Fruit fly (Drosophila melanogaster): ENCODE results near the gene RpS27.

Gene RpS27

dm6 chr3R:25249145-25250141 lies 2.1 kb upstream of the RpS27 start, which contains the start of gene Nup358 (continued):
- TF ChIP-seq trem (tag; optimal IDR thresholded peaks at IDR 0.05), result peak; percentile 64
- TF ChIP-seq HmgZ (tag; optimal IDR thresholded peaks at IDR 0.05), result peak; percentile 36
- 0 out of 2 replicates have a peak, but pooled peaks have one; percentile 19 for TF ChIP-seq E2f1 (GFP tag; IDR thresholded peaks at IDR 0.05)
- no peak for TF ChIP-seq Vsx1 (GFP tag; optimal IDR thresholded peaks at IDR 0.05)
- TF ChIP-seq hbn (GFP tag; IDR thresholded peaks at IDR 0.05; ENCODE audit: partially characterized antibody), result peak; percentile 97
- TF ChIP-seq vvl (GFP tag; IDR thresholded peaks at IDR 0.05), result peak; percentile 17; the same call in 1 of the 2 replicates
- peak; percentile 11 for TF ChIP-seq Nf-YC (tag; optimal IDR thresholded peaks at IDR 0.05)
- TF ChIP-seq NFAT (GFP tag; IDR thresholded peaks at IDR 0.05), result 0 out of 2 replicates have a peak, but pooled peaks have one; percentile 31
- TF ChIP-seq CG18599 (GFP tag; optimal IDR thresholded peaks at IDR 0.05), result no peak
- peak; percentile 99 for TF ChIP-seq Opbp (GFP tag; IDR thresholded peaks at IDR 0.05; ENCODE audit: partially characterized antibody)
- peak; percentile 72 for TF ChIP-seq pzg (GFP tag; optimal IDR thresholded peaks at IDR 0.05)
- peak; percentile 48 for TF ChIP-seq CG2712 (tag; optimal IDR thresholded peaks at IDR 0.05)
- TF ChIP-seq tna (GFP tag; IDR thresholded peaks at IDR 0.05; ENCODE audit: partially characterized antibody), result peak; percentile 98
- TF ChIP-seq phol (tag; optimal IDR thresholded peaks at IDR 0.05), result peak; percentile 73
- TF ChIP-seq sug (tag; optimal IDR thresholded peaks at IDR 0.05), result peak; percentile 23
- peak; percentile 30 for TF ChIP-seq CG34376 (GFP tag; optimal IDR thresholded peaks at IDR 0.05)
- TF ChIP-seq CG18619 (GFP tag; optimal IDR thresholded peaks at IDR 0.05), result no peak
- TF ChIP-seq CoRest (tag; optimal IDR thresholded peaks at IDR 0.05), result peak; percentile 22
- peak; percentile 97 for TF ChIP-seq CG7963 (GFP tag; IDR thresholded peaks at IDR 0.05; ENCODE audit: partially characterized antibody)
- peak; percentile 8 for TF ChIP-seq CG7928 (GFP tag; optimal IDR thresholded peaks at IDR 0.05)
- TF ChIP-seq CG16813 (GFP tag; IDR thresholded peaks at IDR 0.05; ENCODE audit: partially characterized antibody), result peak; percentile 98
- peak; percentile 34 for TF ChIP-seq YL-1 (GFP tag; optimal IDR thresholded peaks at IDR 0.05)
- no peak for TF ChIP-seq Asciz (GFP tag; optimal IDR thresholded peaks at IDR 0.05)
- TF ChIP-seq CG1603 (tag; optimal IDR thresholded peaks at IDR 0.05), result peak; percentile 62
- peak; percentile 96 for TF ChIP-seq Doc3 (GFP tag; IDR thresholded peaks at IDR 0.05; ENCODE audit: partially characterized antibody)
- TF ChIP-seq Ets97D (GFP tag; optimal IDR thresholded peaks at IDR 0.05), result peak; percentile 80
- peak; percentile 76 for TF ChIP-seq CG2116 (GFP tag; optimal IDR thresholded peaks at IDR 0.05)
- TF ChIP-seq CG14710 (tag; optimal IDR thresholded peaks at IDR 0.05), result peak; percentile 55
- TF ChIP-seq BEAF-32 (GFP tag; optimal IDR thresholded peaks at IDR 0.05), result peak; percentile 95
- peak; percentile 95 for TF ChIP-seq rib (GFP tag; IDR thresholded peaks at IDR 0.05)
- TF ChIP-seq pho (GFP tag; optimal IDR thresholded peaks at IDR 0.05), result peak; percentile 5
- no peak for TF ChIP-seq Elba2 (GFP tag; optimal IDR thresholded peaks at IDR 0.05)
- peak; percentile 98 for TF ChIP-seq Dref (GFP tag; IDR thresholded peaks at IDR 0.05)
- TF ChIP-seq B-H2 (GFP tag; optimal IDR thresholded peaks at IDR 0.05), result peak; percentile 55
- no peak for TF ChIP-seq CG11560 (tag; IDR thresholded peaks at IDR 0.05)
- TF ChIP-seq sqz (GFP tag; optimal IDR thresholded peaks at IDR 0.05), result peak; percentile 80
- no peak for TF ChIP-seq abd-A (tag; optimal IDR thresholded peaks at IDR 0.05)
- no peak for TF ChIP-seq Dfd (GFP tag; optimal IDR thresholded peaks at IDR 0.05)
- peak; percentile 96 for TF ChIP-seq bigmax (GFP tag; optimal IDR thresholded peaks at IDR 0.05)
- TF ChIP-seq nmo (GFP tag; optimal IDR thresholded peaks at IDR 0.05), result peak; percentile 55
- TF ChIP-seq dm (GFP tag; optimal IDR thresholded peaks at IDR 0.05), result peak; percentile 21
- peak; percentile 99 for TF ChIP-seq amos (GFP tag; IDR thresholded peaks at IDR 0.05; ENCODE audit: partially characterized antibody)
- peak; percentile 99 for TF ChIP-seq CG42726 (GFP tag; IDR thresholded peaks at IDR 0.05; ENCODE audit: partially characterized antibody)
- TF ChIP-seq grau (tag; optimal IDR thresholded peaks at IDR 0.05), result peak; percentile 34
- TF ChIP-seq nerfin-1 (tag; optimal IDR thresholded peaks at IDR 0.05), result peak; percentile 98
- TF ChIP-seq her (GFP tag; optimal IDR thresholded peaks at IDR 0.05), result no peak

Data from whole organism, embryonic.